Worm (Caenorhabditis elegans) whole organism, L4 larva: ENCODE data around the gene otpl-4.
"Not testable (repeated sequence)": the region's sequence is repeated elsewhere in the genome, so short reads cannot be mapped to it uniquely, and the experiment has no call there.

ENCODE experiments used
- F10B5.3 ChIP-seq: sonication (generic microtip); optimal IDR thresholded peaks from 2 replicates; lab custom pipeline; 2016; ENCODE audit warnings: mild to moderate bottlenecking, missing genetic modification characterization, missing compliant biosample characterization
- T26A8.4 ChIP-seq: fragments of 200-800 bp; sonication (Bioruptor generic); IDR thresholded peaks from 2 replicates; pipeline ENCODE4 v1.3.6; 2022; ENCODE audit warnings: missing genetic modification characterization, missing compliant biosample characterization
- Y105C5A.15 ChIP-seq: fragments of 200-800 bp; sonication (Bioruptor generic); IDR thresholded peaks from 2 replicates; pipeline ENCODE4 v1.3.6; 2022; ENCODE audit warnings: missing genetic modification characterization, missing compliant biosample characterization
- ZK546.5 ChIP-seq, 2 experiments: sonication (generic microtip); optimal IDR thresholded peaks; 2 replicates each; lab custom pipeline; 2017; ENCODE audit warnings: missing biosample characterization in 2 of 2, missing genetic modification characterization in 2 of 2
- aha-1 ChIP-seq: fragments of 150-350 bp; peaks from one replicate; lab custom pipeline; 2014; ENCODE audit warnings: missing biosample characterization, missing genetic modification characterization
- dmd-6 ChIP-seq: fragments of 200-800 bp; sonication (Bioruptor generic); IDR thresholded peaks from 2 replicates; pipeline ENCODE4 v1.3.6; 2022; ENCODE audit warnings: missing genetic modification reagents, missing genetic modification characterization, missing compliant biosample characterization
- dmd-9 ChIP-seq: fragments of 200-800 bp; sonication (Bioruptor generic); IDR thresholded peaks from 2 replicates; pipeline ENCODE4 v1.3.6; 2022; ENCODE audit warnings: missing genetic modification reagents, missing genetic modification characterization, missing compliant biosample characterization
- dpl-1 ChIP-seq: fragments of 150-350 bp; optimal IDR thresholded peaks from 2 replicates; lab custom pipeline; 2014; ENCODE audit warnings: missing biosample characterization, missing genetic modification reagents, missing genetic modification characterization
- duxl-1 ChIP-seq: sonication (generic microtip); optimal IDR thresholded peaks from 2 replicates; lab custom pipeline; 2016; ENCODE audit warnings: mild to moderate bottlenecking, missing genetic modification characterization, moderate library complexity, missing compliant biosample characterization; ENCODE audit not compliant: poor library complexity
- dve-1 ChIP-seq: sonication (generic microtip); optimal IDR thresholded peaks from 2 replicates; lab custom pipeline; 2017; ENCODE audit warnings: antibody characterized with exemption, mild to moderate bottlenecking, missing genetic modification characterization, missing compliant biosample characterization; ENCODE audit not compliant: insufficient read depth
- egl-27 ChIP-seq: sonication (generic microtip); optimal IDR thresholded peaks from 3 replicates; lab custom pipeline; 2017; ENCODE audit warnings: missing biosample characterization, missing genetic modification reagents, missing genetic modification characterization
- egl-43 ChIP-seq: fragments of 200-800 bp; sonication (Bioruptor generic); IDR thresholded peaks from 2 replicates; pipeline ENCODE4 v1.3.6; 2022; ENCODE audit warnings: missing genetic modification reagents, missing genetic modification characterization, missing compliant biosample characterization
- hlh-11 ChIP-seq: fragments of 200-800 bp; sonication (Bioruptor generic); optimal IDR thresholded peaks from 2 replicates; lab custom pipeline; 2018; ENCODE audit warnings: mild to moderate bottlenecking, missing genetic modification characterization, missing compliant biosample characterization
- hmg-1.1 ChIP-seq: fragments of 200-800 bp; sonication (Bioruptor generic); IDR thresholded peaks from 2 replicates; pipeline ENCODE4 v1.3.6; 2022; ENCODE audit warnings: missing genetic modification reagents, missing genetic modification characterization, missing compliant biosample characterization
- lin-1 ChIP-seq: fragments of 200-800 bp; sonication (Bioruptor generic); IDR thresholded peaks from 2 replicates; pipeline ENCODE4 v1.3.6; 2022; ENCODE audit warnings: missing genetic modification reagents, missing genetic modification characterization, missing compliant biosample characterization
- lin-29 ChIP-seq: fragments of 200-800 bp; sonication (Bioruptor generic); IDR thresholded peaks from 2 replicates; pipeline ENCODE4 v1.3.6; 2022; ENCODE audit warnings: missing genetic modification reagents, missing genetic modification characterization, missing compliant biosample characterization
- lin-39 ChIP-seq: fragments of 150-350 bp; optimal IDR thresholded peaks from 2 replicates; lab custom pipeline; 2014; ENCODE audit warnings: missing biosample characterization, missing genetic modification reagents, missing genetic modification characterization
- mes-2 ChIP-seq: sonication (generic microtip); optimal IDR thresholded peaks from 2 replicates; lab custom pipeline; 2016; ENCODE audit warnings: missing genotype, mild to moderate bottlenecking, missing genetic modification characterization, missing compliant biosample characterization; ENCODE audit not compliant: poor library complexity, severe bottlenecking
- mxl-3 ChIP-seq: fragments of 200-800 bp; sonication (Bioruptor generic); optimal IDR thresholded peaks from 2 replicates; lab custom pipeline; 2018; ENCODE audit warnings: mild to moderate bottlenecking, missing genetic modification characterization, missing compliant biosample characterization
- nhr-102 ChIP-seq: sonication (generic microtip); optimal IDR thresholded peaks from 2 replicates; lab custom pipeline; 2016; ENCODE audit warnings: mild to moderate bottlenecking, missing genetic modification characterization, moderate library complexity, missing compliant biosample characterization
- nhr-25 ChIP-seq: sonication (generic microtip); optimal IDR thresholded peaks from 2 replicates; lab custom pipeline; 2017; ENCODE audit warnings: missing genetic modification characterization, mild to moderate bottlenecking, missing compliant biosample characterization, antibody characterized with exemption, moderate library complexity, borderline replicate concordance; ENCODE audit not compliant: insufficient read depth
- nhr-28 ChIP-seq: fragments of 150-350 bp; optimal IDR thresholded peaks from 2 replicates; lab custom pipeline; 2014; ENCODE audit warnings: missing biosample characterization, missing genetic modification characterization
- nhr-42 ChIP-seq: fragments of 200-800 bp; sonication (Bioruptor generic); IDR thresholded peaks from 2 replicates; pipeline ENCODE4 v1.3.6; 2022; ENCODE audit warnings: missing genetic modification characterization, missing compliant biosample characterization
- nhr-6 ChIP-seq: fragments of 150-350 bp; optimal IDR thresholded peaks from 2 replicates; lab custom pipeline; 2014; ENCODE audit warnings: missing biosample characterization, missing genetic modification characterization
- pha-4 ChIP-seq, 2 experiments: fragments of 150-350 bp in 1 of 2; fragments of 200-800 bp in 1 of 2; sonication (Bioruptor generic) in 1 of 2; IDR thresholded peaks in 1 of 2; optimal IDR thresholded peaks in 1 of 2; 2 replicates each; pipeline versions ENCODE4 v1.3.6 to Lab custom; 2014 to 2022; ENCODE audit warnings: missing genetic modification characterization in 2 of 2, missing genetic modification reagents in 2 of 2, missing biosample characterization in 1 of 2, missing compliant biosample characterization in 1 of 2
- php-3 ChIP-seq: fragments of 200-800 bp; sonication (Bioruptor generic); IDR thresholded peaks from 2 replicates; pipeline ENCODE4 v1.3.6; 2022; ENCODE audit warnings: missing genetic modification reagents, missing genetic modification characterization, missing compliant biosample characterization
- pqm-1 ChIP-seq: sonication (generic microtip); optimal IDR thresholded peaks from 2 replicates; lab custom pipeline; 2017; ENCODE audit warnings: missing biosample characterization, missing genetic modification characterization
- set-16 ChIP-seq: fragments of 200-800 bp; sonication (Bioruptor generic); IDR thresholded peaks from 2 replicates; pipeline ENCODE4 v1.3.6; 2022; ENCODE audit warnings: missing genetic modification reagents, missing genetic modification characterization, missing compliant biosample characterization
- tra-1 ChIP-seq: fragments of 200-800 bp; sonication (Bioruptor generic); IDR thresholded peaks from 2 replicates; pipeline ENCODE4 v1.3.6; 2022; ENCODE audit warnings: missing genetic modification reagents, missing genetic modification characterization, missing compliant biosample characterization
- zfp-3 ChIP-seq: fragments of 200-800 bp; sonication (Bioruptor generic); conservative IDR thresholded peaks from 2 replicates; pipeline ENCODE4 v1.3.6; 2022; ENCODE audit warnings: missing genetic modification reagents, missing genetic modification characterization, missing compliant biosample characterization
- ztf-11 ChIP-seq: fragments of 150-350 bp; optimal IDR thresholded peaks from 2 replicates; lab custom pipeline; 2014; ENCODE audit warnings: missing biosample characterization, missing genetic modification characterization

otpl-4 gene

DNA sequence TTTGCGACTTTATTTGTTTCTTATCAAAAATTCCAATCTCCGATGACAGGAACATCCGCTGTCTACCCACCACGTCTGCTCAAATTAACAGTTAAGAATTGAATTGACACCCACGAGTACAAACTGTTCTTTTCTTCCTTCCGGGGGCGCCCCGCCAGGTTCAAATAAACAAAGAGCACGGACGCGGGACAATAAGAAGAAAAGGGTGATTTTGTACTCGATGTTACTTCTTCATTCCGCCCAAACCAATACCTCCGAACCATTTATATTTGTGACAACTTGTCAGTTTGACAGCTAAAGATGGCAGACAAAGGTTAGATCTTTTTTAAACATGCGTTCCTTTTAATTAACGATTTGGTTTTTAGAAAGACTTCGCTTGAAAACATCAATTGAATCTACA lies 11.4 kb upstream of the otpl-4 start, which contains the start of gene otpl-6:
Gene otpl-6, plus strand, starts transcription at position 301 of the 400 bp plus-strand sequence.
- TF ChIP-seq dmd-6 (GFP tag; lab: Robert Waterston, UW) (0 out of 2 replicates have a peak, but pooled peaks have one; percentile 12), egl-43 (GFP tag; lab: Robert Waterston, UW) (no peak)

- TF ChIP-seq dve-1 (tag; lab: Kevin White, UChicago) = no peak
Observed at ce11 chrV:8529219-8529618, 7.9 kb upstream of the otpl-4 start, which contains the start of gene otpl-5. otpl-5 (plus strand) TSS chrV:8529519.

- peak; percentile 37; the same call in 1 of the 2 replicates for TF ChIP-seq set-16
Observed at ce11 chrV:8533067-8533466, 4.1 kb upstream of the otpl-4 start, which contains the start of the genes his-8 and his-7. his-8 (minus strand) TSS chrV:8533086. his-7 (plus strand) TSS chrV:8533379.

- TF ChIP-seq pqm-1 (tag; lab: Kevin White, UChicago) = no peak
- TF ChIP-seq dpl-1 = no peak
- TF ChIP-seq ztf-11 (tag; lab: Kevin White, UChicago) = no peak
- no peak for TF ChIP-seq ZK546.5 (tag; optimal IDR thresholded peaks at IDR 0.05; lab: Kevin White, UChicago)
- TF ChIP-seq Y105C5A.15 (GFP tag; lab: Robert Waterston, UW) = no peak
- no peak for TF ChIP-seq hmg-1.1 (GFP tag; lab: Robert Waterston, UW)
- TF ChIP-seq nhr-6 (tag; lab: Kevin White, UChicago) = no peak
- TF ChIP-seq nhr-28 = no peak
- TF ChIP-seq nhr-25 (tag; lab: Kevin White, UChicago) = no peak
- TF ChIP-seq lin-39 (tag; lab: Kevin White, UChicago) = no peak
- TF ChIP-seq zfp-3 (GFP tag; lab: Robert Waterston, UW) = no peak
- no peak for TF ChIP-seq egl-43 (GFP tag; lab: Robert Waterston, UW)
- TF ChIP-seq php-3 (GFP tag; lab: Robert Waterston, UW) = no peak
- TF ChIP-seq dmd-9 (GFP tag; lab: Robert Waterston, UW) = no peak
- TF ChIP-seq egl-27 (tag; lab: Kevin White, UChicago) = no peak
Observed at ce11 chrV:8533916-8534315, 3.2 kb upstream of the otpl-4 start.

DNA sequence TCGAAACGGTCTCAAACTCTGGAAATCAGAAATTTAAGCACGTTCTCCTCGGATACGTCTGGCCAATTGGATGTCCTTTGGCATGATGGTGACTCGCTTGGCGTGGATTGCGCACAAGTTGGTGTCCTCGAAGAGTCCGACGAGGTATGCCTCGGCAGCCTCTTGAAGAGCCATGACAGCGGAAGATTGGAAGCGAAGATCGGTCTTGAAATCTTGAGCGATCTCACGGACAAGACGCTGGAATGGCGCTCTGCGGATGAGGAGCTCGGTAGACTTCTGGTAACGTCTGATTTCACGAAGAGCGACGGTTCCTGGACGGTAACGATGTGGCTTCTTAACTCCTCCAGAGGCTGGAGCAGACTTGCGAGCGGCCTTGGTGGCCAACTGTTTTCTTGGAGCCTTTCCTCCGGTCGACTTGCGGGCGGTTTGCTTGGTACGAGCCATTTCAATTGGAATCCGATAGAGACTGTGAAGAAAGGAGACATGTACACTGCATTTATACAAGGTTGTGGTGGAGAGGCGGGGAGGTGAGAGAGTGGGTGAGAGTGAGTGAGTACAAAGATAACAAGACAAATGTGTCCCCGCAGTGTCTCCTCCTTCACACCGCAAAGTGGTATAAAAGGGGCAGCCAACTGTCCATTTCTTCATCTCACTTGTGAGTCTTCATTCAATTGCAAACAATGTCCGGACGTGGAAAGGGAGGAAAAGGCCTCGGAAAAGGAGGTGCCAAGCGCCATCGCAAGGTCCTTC lies 2.4 kb upstream of the otpl-4 start, which contains the start of the genes his-6 and his-5:
Gene his-6, minus strand, starts transcription at position 444 of the 750 bp plus-strand sequence.
Gene his-5, plus strand, starts transcription at position 681 of the 750 bp plus-strand sequence.
- TF ChIP-seq dmd-6 (GFP tag; lab: Robert Waterston, UW) (peak; percentile 66), lin-1 (GFP tag; lab: Robert Waterston, UW) (0 out of 2 replicates have a peak, but pooled peaks have one; percentile 16), lin-29 (0 out of 2 replicates have a peak, but pooled peaks have one; percentile 12), hlh-11 (tag; lab: Kevin White, UChicago) (peak; percentile 64), duxl-1 (peak; percentile 16), nhr-42 (GFP tag; lab: Robert Waterston, UW) (peak; percentile 80), php-3 (GFP tag; lab: Robert Waterston, UW) (peak; percentile 74; the same call in 1 of the 2 replicates), hmg-1.1 (GFP tag; lab: Robert Waterston, UW) (peak; percentile 30; the same call in 1 of the 2 replicates), tra-1 (GFP tag; lab: Robert Waterston, UW) (peak; percentile 14; the same call in 1 of the 2 replicates), pha-4 (GFP tag; IDR thresholded peaks at IDR 0.05; lab: Robert Waterston, UW) (peak; percentile 89), T26A8.4 (GFP tag; lab: Robert Waterston, UW) (peak; percentile 80), mxl-3 (GFP tag; lab: Kevin White, UChicago) (peak; percentile 5), set-16 (peak; percentile 70), aha-1 (tag; lab: Kevin White, UChicago) (peak; percentile 4), mes-2 (peak; percentile 48), nhr-102 (tag; lab: Kevin White, UChicago) (peak; percentile 61), F10B5.3 (peak; percentile 60), dmd-9 (GFP tag; lab: Robert Waterston, UW) (0 out of 2 replicates have a peak, but pooled peaks have one; percentile 27), egl-43 (GFP tag; lab: Robert Waterston, UW) (peak; percentile 56; the same call in 1 of the 2 replicates)
- not testable (repeated sequence) for TF ChIP-seq pha-4 (tag; optimal IDR thresholded peaks at IDR 0.05; lab: Kevin White, UChicago)
